Worm (Caenorhabditis elegans): ENCODE measurements around the gene ZK402.1.
A peak's percentile ranks its signal among the peaks of the same experiment; 100 is the strongest.

ZK402.1 gene

ce11 chrX:1440161-1440560 lies 36.1 kb downstream of the ZK402.1 start, which contains the start of gene sedl-1:
Gene sedl-1 (minus strand): TSS chrX:1440261.
- no peak for TF ChIP-seq ztf-29 (GFP tag; IDR thresholded peaks at IDR 0.05)
- TF ChIP-seq ztf-23 (GFP tag; IDR thresholded peaks at IDR 0.05), result no peak
- TF ChIP-seq tab-1 (GFP tag; IDR thresholded peaks at IDR 0.05), result no peak
- TF ChIP-seq flt-1 (GFP tag; IDR thresholded peaks at IDR 0.05), result no peak
- no peak for TF ChIP-seq ref-1 (GFP tag; conservative IDR thresholded peaks at IDR 0.05)
- no peak for TF ChIP-seq cog-1 (tag; optimal IDR thresholded peaks at IDR 0.05)
- no peak for TF ChIP-seq med-1 (GFP tag; optimal IDR thresholded peaks at IDR 0.05; ENCODE audit: insufficient read depth)
- no peak for TF ChIP-seq T22C8.4 (GFP tag; IDR thresholded peaks at IDR 0.05)
- no peak for TF ChIP-seq klf-2 (GFP tag; conservative IDR thresholded peaks at IDR 0.05)

DNA sequence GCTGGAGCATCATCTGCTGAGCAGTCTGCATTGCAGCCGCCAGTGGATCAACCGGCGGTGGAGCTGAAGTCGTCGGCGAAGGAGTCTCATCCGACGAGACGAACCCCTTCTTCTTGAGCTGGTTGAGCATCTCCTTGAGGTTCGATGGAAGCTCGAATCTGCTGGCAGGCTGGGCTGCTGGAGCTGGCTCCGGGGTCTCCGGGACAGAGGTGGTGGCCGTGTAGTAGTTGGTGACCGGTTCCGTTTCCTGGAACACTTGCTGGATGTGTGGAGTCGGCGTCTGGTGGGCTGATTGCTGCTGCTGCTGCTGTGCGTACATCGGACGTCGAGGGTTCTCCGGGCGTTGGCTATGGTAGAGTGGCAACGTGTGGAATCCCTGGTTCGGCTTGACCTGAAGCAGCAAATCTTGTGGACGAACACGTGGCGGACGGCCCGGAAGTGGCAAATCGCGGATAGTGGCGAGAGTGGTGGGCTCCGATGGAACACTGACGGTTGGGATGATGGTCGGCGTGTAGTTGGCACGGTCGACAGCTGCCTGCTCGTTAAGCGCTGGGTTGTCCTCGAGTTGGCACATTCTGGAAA lies 37.6 kb downstream of the ZK402.1 start:
- TF ChIP-seq med-1 (GFP tag; optimal IDR thresholded peaks at IDR 0.05; ENCODE audit: insufficient read depth), result peak; percentile 0
- TF ChIP-seq klf-2 (GFP tag; conservative IDR thresholded peaks at IDR 0.05), result no peak
- no peak for TF ChIP-seq tab-1 (GFP tag; IDR thresholded peaks at IDR 0.05)
- TF ChIP-seq flt-1 (GFP tag; IDR thresholded peaks at IDR 0.05), result no peak
- no peak for TF ChIP-seq ztf-29 (GFP tag; IDR thresholded peaks at IDR 0.05)
- no peak for TF ChIP-seq T22C8.4 (GFP tag; IDR thresholded peaks at IDR 0.05)
- no peak for TF ChIP-seq cog-1 (tag; optimal IDR thresholded peaks at IDR 0.05)

ce11 chrX:1443556-1444243 lies 39.6 kb downstream of the ZK402.1 start:
- TF ChIP-seq flt-1 (GFP tag; IDR thresholded peaks at IDR 0.05), result no peak
- TF ChIP-seq med-1 (GFP tag; optimal IDR thresholded peaks at IDR 0.05; ENCODE audit: insufficient read depth), result no peak
- TF ChIP-seq klf-2 (GFP tag; conservative IDR thresholded peaks at IDR 0.05), result no peak
- no peak for TF ChIP-seq T22C8.4 (GFP tag; IDR thresholded peaks at IDR 0.05)
- TF ChIP-seq ztf-29 (GFP tag; IDR thresholded peaks at IDR 0.05), result no peak
- TF ChIP-seq tab-1 (GFP tag; IDR thresholded peaks at IDR 0.05), result no peak
- no peak for TF ChIP-seq cog-1 (tag; optimal IDR thresholded peaks at IDR 0.05)
- TF ChIP-seq ztf-23 (GFP tag; IDR thresholded peaks at IDR 0.05), result 0 out of 2 replicates have a peak, but pooled peaks have one; percentile 4

DNA sequence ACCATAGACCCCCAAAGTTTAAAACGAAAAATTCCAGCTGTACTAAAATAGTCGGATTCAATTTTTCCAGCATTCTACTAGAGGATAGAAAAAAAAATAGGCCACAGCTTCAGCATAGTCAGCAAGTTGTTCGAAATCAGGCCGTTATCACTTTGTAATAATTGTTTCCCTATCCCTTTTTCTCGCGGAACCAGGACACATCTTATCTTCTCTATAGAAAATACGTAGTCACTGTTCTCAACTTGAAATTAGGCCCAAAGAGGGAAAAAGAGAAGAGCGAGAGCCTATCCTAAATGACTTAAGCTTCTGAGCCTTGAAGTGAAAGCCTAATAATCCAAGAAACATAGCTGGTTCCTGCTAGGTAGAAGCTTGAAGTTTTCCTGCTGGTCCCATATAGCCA lies 41.6 kb downstream of the ZK402.1 start:
- TF ChIP-seq flt-1 (GFP tag; IDR thresholded peaks at IDR 0.05), result no peak
- no peak for TF ChIP-seq med-1 (GFP tag; optimal IDR thresholded peaks at IDR 0.05; ENCODE audit: insufficient read depth)
- no peak for TF ChIP-seq ref-1 (GFP tag; conservative IDR thresholded peaks at IDR 0.05)
- no peak for TF ChIP-seq tab-1 (GFP tag; IDR thresholded peaks at IDR 0.05)
- TF ChIP-seq ztf-29 (GFP tag; IDR thresholded peaks at IDR 0.05), result no peak
- TF ChIP-seq klf-2 (GFP tag; conservative IDR thresholded peaks at IDR 0.05), result no peak
- no peak for TF ChIP-seq T22C8.4 (GFP tag; IDR thresholded peaks at IDR 0.05)
- no peak for TF ChIP-seq ztf-23 (GFP tag; IDR thresholded peaks at IDR 0.05)
- no peak for TF ChIP-seq cog-1 (tag; optimal IDR thresholded peaks at IDR 0.05)

- TF ChIP-seq T22C8.4 (GFP tag; IDR thresholded peaks at IDR 0.05) (peak; percentile 85), cog-1 (tag; optimal IDR thresholded peaks at IDR 0.05) (peak; percentile 86), ztf-23 (GFP tag; IDR thresholded peaks at IDR 0.05) (no peak)
Measured at ce11 chrX:1446593-1447141, 42.6 kb downstream of the ZK402.1 start, which contains the start of gene zfp-3. Gene zfp-3 (minus strand): TSS chrX:1446643.

- TF ChIP-seq T22C8.4 (GFP tag; IDR thresholded peaks at IDR 0.05) (0 out of 2 replicates have a peak, but pooled peaks have one; percentile 21), ref-1 (GFP tag; conservative IDR thresholded peaks at IDR 0.05) (no peak), klf-2 (GFP tag; conservative IDR thresholded peaks at IDR 0.05) (no peak), med-1 (GFP tag; optimal IDR thresholded peaks at IDR 0.05; ENCODE audit: insufficient read depth) (no peak)
Measured at ce11 chrX:1450352-1450818, 46.3 kb downstream of the ZK402.1 start, which contains the start of gene W05H7.1. Gene W05H7.1 (plus strand): TSS chrX:1450768.

DNA sequence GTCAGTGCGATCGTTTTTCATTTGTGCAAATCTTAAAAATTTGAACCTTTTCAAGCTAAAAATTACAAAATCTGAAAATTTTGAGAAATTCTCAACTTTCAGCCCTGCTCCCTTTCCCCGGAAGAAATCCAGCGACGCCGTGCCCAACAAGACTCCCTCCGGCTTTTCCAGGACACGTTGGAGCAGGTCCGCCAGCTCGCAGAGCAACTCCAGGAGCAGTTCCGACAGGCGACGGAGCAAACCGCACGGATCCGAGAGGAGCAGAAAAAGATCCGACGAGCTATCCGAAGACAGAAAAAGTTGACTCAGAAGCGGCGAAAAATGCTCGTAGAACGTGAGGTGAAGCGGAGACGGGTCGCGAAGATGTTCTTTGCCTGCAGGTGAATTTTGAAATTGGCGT lies 47.2 kb downstream of the ZK402.1 start:
- TF ChIP-seq ztf-29 (GFP tag; IDR thresholded peaks at IDR 0.05), result no peak
- TF ChIP-seq tab-1 (GFP tag; IDR thresholded peaks at IDR 0.05), result 0 out of 2 replicates have a peak, but pooled peaks have one; percentile 23

ce11 chrX:1451816-1452602 lies 47.9 kb downstream of the ZK402.1 start:
- no peak for TF ChIP-seq cog-1 (tag; optimal IDR thresholded peaks at IDR 0.05)
- no peak for TF ChIP-seq med-1 (GFP tag; optimal IDR thresholded peaks at IDR 0.05; ENCODE audit: insufficient read depth)

- TF ChIP-seq klf-2 (GFP tag; conservative IDR thresholded peaks at IDR 0.05) (no peak), T22C8.4 (GFP tag; IDR thresholded peaks at IDR 0.05) (no peak), med-1 (GFP tag; optimal IDR thresholded peaks at IDR 0.05; ENCODE audit: insufficient read depth) (no peak), ref-1 (GFP tag; conservative IDR thresholded peaks at IDR 0.05) (no peak), cog-1 (tag; optimal IDR thresholded peaks at IDR 0.05) (no peak), ztf-23 (GFP tag; IDR thresholded peaks at IDR 0.05) (no peak), flt-1 (GFP tag; IDR thresholded peaks at IDR 0.05) (no peak), ztf-29 (GFP tag; IDR thresholded peaks at IDR 0.05) (no peak), tab-1 (GFP tag; IDR thresholded peaks at IDR 0.05) (no peak)
Measured at ce11 chrX:1453770-1454169, 49.7 kb downstream of the ZK402.1 start, which contains the start of gene cebp-1. Gene cebp-1 (minus strand): TSS chrX:1453868.

All from whole organism, midembryonic.